Worm (Caenorhabditis elegans) whole organism, early embryonic: ENCODE data around the gene ugt-51.

ENCODE experiments used
- B0310.2 ChIP-seq: sonication (generic microtip); optimal IDR thresholded peaks from 2 replicates; lab custom pipeline; 2016; ENCODE audit warnings: mild to moderate bottlenecking, missing genetic modification characterization, missing compliant biosample characterization
- aly-1 ChIP-seq: sonication (generic microtip); optimal IDR thresholded peaks from 2 replicates; lab custom pipeline; 2016; ENCODE audit warnings: missing genetic modification characterization, missing compliant biosample characterization
- ama-1 ChIP-seq: fragments of 150-350 bp; optimal IDR thresholded peaks from 2 replicates; lab custom pipeline; 2014
- ceh-36 ChIP-seq: sonication (generic microtip); optimal IDR thresholded peaks from 2 replicates; lab custom pipeline; 2016; ENCODE audit warnings: missing genetic modification characterization, inconsistent platforms, missing compliant biosample characterization
- flt-1 ChIP-seq: fragments of 200-800 bp; sonication (Bioruptor generic); IDR thresholded peaks from 2 replicates; pipeline ENCODE4 v1.3.6; 2022; ENCODE audit warnings: missing genetic modification characterization, missing compliant biosample characterization
- hmbx-1 ChIP-seq: sonication (generic microtip); optimal IDR thresholded peaks from 2 replicates; lab custom pipeline; 2016; ENCODE audit warnings: mild to moderate bottlenecking, missing genetic modification characterization, missing compliant biosample characterization
- hmg-4 ChIP-seq: fragments of 200-800 bp; sonication (Bioruptor generic); optimal IDR thresholded peaks from 2 replicates; lab custom pipeline; 2018; ENCODE audit warnings: mild to moderate bottlenecking, missing genetic modification characterization, missing compliant biosample characterization
- pes-1 ChIP-seq: fragments of 200-800 bp; sonication (Bioruptor generic); IDR thresholded peaks from 2 replicates; pipeline ENCODE4 v1.3.6; 2022; ENCODE audit warnings: missing genetic modification reagents, missing genetic modification characterization, missing compliant biosample characterization
- sea-1 ChIP-seq: fragments of 200-800 bp; sonication (Bioruptor generic); conservative IDR thresholded peaks from 2 replicates; pipeline ENCODE4 v1.3.6; 2022; ENCODE audit warnings: missing genetic modification characterization, missing compliant biosample characterization
- tbx-11 ChIP-seq: fragments of 200-800 bp; sonication (Bioruptor generic); IDR thresholded peaks from 2 replicates; pipeline ENCODE4 v1.3.6; 2022; ENCODE audit warnings: missing genetic modification characterization, missing compliant biosample characterization
- tbx-37 ChIP-seq: fragments of 200-800 bp; sonication (Bioruptor generic); conservative IDR thresholded peaks from 2 replicates; pipeline ENCODE4 v1.3.6; 2022; ENCODE audit warnings: missing genetic modification reagents, missing genetic modification characterization, missing compliant biosample characterization

DNA sequence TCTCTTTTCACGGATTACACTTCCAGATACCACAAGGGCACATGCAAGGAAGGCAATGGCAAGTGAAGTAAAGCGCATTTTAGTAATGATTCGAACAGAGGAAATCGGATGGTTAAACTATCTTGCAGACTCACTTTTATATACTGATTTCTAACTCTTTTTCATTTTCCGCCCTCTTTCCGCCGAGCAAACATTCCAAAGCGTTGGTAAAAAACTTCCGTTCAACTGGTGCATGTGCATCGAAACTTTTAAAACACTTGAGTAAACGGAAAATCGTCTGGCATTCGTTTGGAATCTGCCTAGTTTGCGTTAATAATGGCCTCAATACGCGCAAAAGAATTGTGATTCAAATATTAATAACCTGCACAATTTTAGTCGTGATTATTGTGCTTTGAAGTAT is 12.4 kb downstream of the ugt-51 start, which contains the start of gene abu-7:
- TF ChIP-seq ceh-36 (tag; lab: Kevin White, UChicago): no peak
- no peak for TF ChIP-seq tbx-11 (GFP tag; lab: Robert Waterston, UW)
- no peak for TF ChIP-seq sea-1
- TF ChIP-seq ama-1 (lab: Kevin White, UChicago): no peak
- TF ChIP-seq hmbx-1 (tag; lab: Kevin White, UChicago): no peak
- no peak for TF ChIP-seq flt-1
- TF ChIP-seq pes-1 (GFP tag; lab: Robert Waterston, UW): no peak
- no peak for TF ChIP-seq aly-1 (tag; lab: Kevin White, UChicago)
- no peak for TF ChIP-seq tbx-37 (GFP tag; lab: Robert Waterston, UW)
- TF ChIP-seq B0310.2 (tag; lab: Kevin White, UChicago): no peak
- no peak for TF ChIP-seq hmg-4 (GFP tag; lab: Kevin White, UChicago)
